Fruit fly (Drosophila melanogaster): ENCODE measurements around the gene CG6980.

Gene CG6980

dm6 chr3R:24813637-24814301 lies 6.3 kb downstream of the CG6980 start, which contains the start of the genes lili and CG34150 (continued):
- peak; percentile 86 for TF ChIP-seq B-H2 (GFP tag; optimal IDR thresholded peaks at IDR 0.05)
- TF ChIP-seq pfk (GFP tag; optimal IDR thresholded peaks at IDR 0.05), result no peak
- TF ChIP-seq CG9609 (GFP tag; optimal IDR thresholded peaks at IDR 0.05), result peak; percentile 69
- TF ChIP-seq nmo (GFP tag; optimal IDR thresholded peaks at IDR 0.05), result peak; percentile 82
- peak; percentile 37; the same call in 2 of the 3 replicates for TF ChIP-seq croc (GFP tag; conservative IDR thresholded peaks at IDR 0.05)
- no peak for TF ChIP-seq C15 (GFP tag; IDR thresholded peaks at IDR 0.05)
- TF ChIP-seq CG2129 (GFP tag; IDR thresholded peaks at IDR 0.05; ENCODE audit: partially characterized antibody), result peak; percentile 41; the same call in 1 of the 2 replicates
- TF ChIP-seq Lim3 (GFP tag; IDR thresholded peaks at IDR 0.05), result no peak
- peak; percentile 78 for TF ChIP-seq CG31441 (GFP tag; IDR thresholded peaks at IDR 0.05)
- peak; percentile 1 for TF ChIP-seq wek (GFP tag; optimal IDR thresholded peaks at IDR 0.05)
- TF ChIP-seq bowl (GFP tag; IDR thresholded peaks at IDR 0.05), result no peak
- TF ChIP-seq jumu (GFP tag; optimal IDR thresholded peaks at IDR 0.05), result peak; percentile 33
- peak; percentile 58 for TF ChIP-seq Lhr (GFP tag; optimal IDR thresholded peaks at IDR 0.05)
- no peak for TF ChIP-seq CG8765 (GFP tag; IDR thresholded peaks at IDR 0.05)
- TF ChIP-seq gsb-n (tag; optimal IDR thresholded peaks at IDR 0.05), result peak; percentile 43
- peak; percentile 62 for TF ChIP-seq CG11085 (GFP tag; IDR thresholded peaks at IDR 0.05)
- TF ChIP-seq CG11093 (GFP tag; IDR thresholded peaks at IDR 0.05), result peak; percentile 44; the same call in 1 of the 3 replicates
- peak; percentile 86 for TF ChIP-seq slbo (GFP tag; IDR thresholded peaks at IDR 0.05)
- TF ChIP-seq Max (GFP tag; optimal IDR thresholded peaks at IDR 0.05), result peak; percentile 79
- TF ChIP-seq CG8359 (GFP tag; optimal IDR thresholded peaks at IDR 0.05; ENCODE audit: borderline replicate concordance), result no peak
- peak; percentile 91 for TF ChIP-seq CG14710 (tag; optimal IDR thresholded peaks at IDR 0.05)
- no peak for TF ChIP-seq mirr (GFP tag; optimal IDR thresholded peaks at IDR 0.05)
- peak; percentile 46 for TF ChIP-seq CG1529 (GFP tag; optimal IDR thresholded peaks at IDR 0.05)
- peak; percentile 78 for TF ChIP-seq CG4424 (GFP tag; optimal IDR thresholded peaks at IDR 0.05)
- TF ChIP-seq CG17361 (GFP tag; IDR thresholded peaks at IDR 0.05), result peak; percentile 78
- TF ChIP-seq CG10321 (GFP tag; IDR thresholded peaks at IDR 0.05), result no peak
- peak; percentile 73; the same call in 1 of the 2 replicates for TF ChIP-seq CG32767 (GFP tag; IDR thresholded peaks at IDR 0.05)
- TF ChIP-seq mld (GFP tag; IDR thresholded peaks at IDR 0.05; ENCODE audit: partially characterized antibody), result no peak
- peak; percentile 44 for TF ChIP-seq Myb (GFP tag; optimal IDR thresholded peaks at IDR 0.05)
- TF ChIP-seq CG10565 (GFP tag; optimal IDR thresholded peaks at IDR 0.05), result no peak
- TF ChIP-seq CG8089 (GFP tag; optimal IDR thresholded peaks at IDR 0.05), result peak; percentile 57
- no peak for TF ChIP-seq gsb (GFP tag; IDR thresholded peaks at IDR 0.05)
- TF ChIP-seq slp2 (GFP tag; optimal IDR thresholded peaks at IDR 0.05), result peak; percentile 29
- peak; percentile 62 for TF ChIP-seq NC2β (GFP tag; optimal IDR thresholded peaks at IDR 0.05)
- TF ChIP-seq Spps (tag; optimal IDR thresholded peaks at IDR 0.05), result peak; percentile 43
- peak; percentile 57 for TF ChIP-seq CG10979 (tag; optimal IDR thresholded peaks at IDR 0.05)
- TF ChIP-seq NK7.1 (GFP tag; optimal IDR thresholded peaks at IDR 0.05), result peak; percentile 6
- TF ChIP-seq Dref (GFP tag; IDR thresholded peaks at IDR 0.05), result peak; percentile 74
- peak; percentile 83 for TF ChIP-seq BEAF-32 (GFP tag; optimal IDR thresholded peaks at IDR 0.05)
- peak; percentile 90 for TF ChIP-seq Jarid2 (GFP tag; optimal IDR thresholded peaks at IDR 0.05)
- no peak for TF ChIP-seq CG12769 (tag; optimal IDR thresholded peaks at IDR 0.05)
- no peak for TF ChIP-seq schlank (tag; optimal IDR thresholded peaks at IDR 0.05)
- peak; percentile 48 for TF ChIP-seq CG12299 (tag; optimal IDR thresholded peaks at IDR 0.05)
- peak; percentile 79 for TF ChIP-seq pho (GFP tag; optimal IDR thresholded peaks at IDR 0.05)
- no peak for TF ChIP-seq CG6854 (GFP tag; optimal IDR thresholded peaks at IDR 0.05)
- TF ChIP-seq knrl (GFP tag; IDR thresholded peaks at IDR 0.05; ENCODE audit: partially characterized antibody), result peak; percentile 85
- peak; percentile 79 for TF ChIP-seq amos (GFP tag; IDR thresholded peaks at IDR 0.05; ENCODE audit: partially characterized antibody)
- TF ChIP-seq ssp (GFP tag; IDR thresholded peaks at IDR 0.05), result peak; percentile 71
- peak; percentile 71 for TF ChIP-seq CG10543 (GFP tag; optimal IDR thresholded peaks at IDR 0.05)

Measured in whole organism, embryonic.